Worm (Caenorhabditis elegans) whole organism, L3 larva: ENCODE measurements around the gene stdh-2.

Source experiments
- ZK546.5 ChIP-seq: sonication (generic microtip); optimal IDR thresholded peaks from 2 replicates; lab custom pipeline; 2017; ENCODE audit warnings: missing biosample characterization, missing genetic modification characterization
- ama-1 ChIP-seq: fragments of 150-350 bp; optimal IDR thresholded peaks from 2 replicates; lab custom pipeline; 2018
- ceh-16 ChIP-seq: sonication (generic microtip); optimal IDR thresholded peaks from 2 replicates; lab custom pipeline; 2017; ENCODE audit warnings: missing biosample characterization, missing genetic modification characterization
- daf-12 ChIP-seq: fragments of 150-350 bp; optimal IDR thresholded peaks from 2 replicates; lab custom pipeline; 2014; ENCODE audit warnings: missing biosample characterization, missing genetic modification reagents, missing genetic modification characterization
- egl-27 ChIP-seq: sonication (generic microtip); optimal IDR thresholded peaks from 4 replicates; lab custom pipeline; 2017; ENCODE audit warnings: missing biosample characterization, missing genetic modification reagents, missing genetic modification characterization
- egl-5 ChIP-seq: fragments of 150-350 bp; optimal IDR thresholded peaks from 2 replicates; lab custom pipeline; 2017; ENCODE audit warnings: missing biosample characterization, missing genetic modification reagents, missing genetic modification characterization, inconsistent platforms
- elt-2 ChIP-seq: sonication (generic microtip); optimal IDR thresholded peaks from 2 replicates; lab custom pipeline; 2016; ENCODE audit warnings: missing genetic modification reagents, mild to moderate bottlenecking, missing genetic modification characterization, missing compliant biosample characterization
- fkh-10 ChIP-seq: sonication (generic microtip); optimal IDR thresholded peaks from 2 replicates; lab custom pipeline; 2017; ENCODE audit warnings: missing biosample characterization, missing genetic modification reagents, missing genetic modification characterization
- fkh-2 ChIP-seq: fragments of 150-350 bp; optimal IDR thresholded peaks from 2 replicates; lab custom pipeline; 2014; ENCODE audit warnings: missing biosample characterization, missing genetic modification reagents, missing genetic modification characterization
- fos-1 ChIP-seq: fragments of 150-350 bp; optimal IDR thresholded peaks from 2 replicates; lab custom pipeline; 2014; ENCODE audit warnings: missing biosample characterization, missing genetic modification characterization
- lin-15B ChIP-seq: fragments of 150-350 bp; optimal IDR thresholded peaks from 2 replicates; lab custom pipeline; 2014; ENCODE audit warnings: missing biosample characterization, missing genetic modification characterization
- mdl-1 ChIP-seq: fragments of 150-350 bp; optimal IDR thresholded peaks from 2 replicates; lab custom pipeline; 2014; ENCODE audit warnings: missing biosample characterization, missing genetic modification characterization
- nhr-23 ChIP-seq: fragments of 150-350 bp; optimal IDR thresholded peaks from 2 replicates; lab custom pipeline; 2014; ENCODE audit warnings: missing biosample characterization, missing genetic modification reagents, missing genetic modification characterization
- nhr-237 ChIP-seq: fragments of 150-350 bp; optimal IDR thresholded peaks from 2 replicates; lab custom pipeline; 2014; ENCODE audit warnings: missing biosample characterization, missing genetic modification characterization
- nhr-25 ChIP-seq: sonication (generic microtip); optimal IDR thresholded peaks from 2 replicates; lab custom pipeline; 2017; ENCODE audit warnings: missing biosample characterization, missing genetic modification characterization
- nhr-28 ChIP-seq: fragments of 150-350 bp; optimal IDR thresholded peaks from 2 replicates; lab custom pipeline; 2014; ENCODE audit warnings: missing biosample characterization, missing genetic modification characterization
- nhr-43 ChIP-seq: sonication (generic microtip); optimal IDR thresholded peaks from 2 replicates; lab custom pipeline; 2016; ENCODE audit warnings: mild to moderate bottlenecking, missing genetic modification characterization, missing compliant biosample characterization; ENCODE audit not compliant: poor library complexity, severe bottlenecking
- nhr-67 ChIP-seq: fragments of 150-350 bp; optimal IDR thresholded peaks from 2 replicates; lab custom pipeline; 2014; ENCODE audit warnings: missing biosample characterization, missing genetic modification characterization
- nhr-76 ChIP-seq: fragments of 150-350 bp; sonication (generic microtip); optimal IDR thresholded peaks from 5 replicates; lab custom pipeline; 2014; ENCODE audit warnings: missing biosample characterization, missing genetic modification characterization
- nhr-77 ChIP-seq: fragments of 150-350 bp; optimal IDR thresholded peaks from 2 replicates; lab custom pipeline; 2014; ENCODE audit warnings: missing biosample characterization, missing genetic modification characterization
- pqm-1 ChIP-seq: fragments of 150-350 bp; optimal IDR thresholded peaks from 2 replicates; lab custom pipeline; 2017; ENCODE audit warnings: missing biosample characterization, missing genetic modification characterization, inconsistent platforms
- sea-2 ChIP-seq: fragments of 150-350 bp; sonication (generic microtip); optimal IDR thresholded peaks from 4 replicates; lab custom pipeline; 2014; ENCODE audit warnings: missing biosample characterization, missing genetic modification reagents, missing genetic modification characterization
- skn-1 ChIP-seq: fragments of 150-350 bp; optimal IDR thresholded peaks from 2 replicates; lab custom pipeline; 2014; ENCODE audit warnings: missing biosample characterization, missing genetic modification characterization
- snpc-4 ChIP-seq: fragments of 150-350 bp; optimal IDR thresholded peaks from 2 replicates; lab custom pipeline; 2014; ENCODE audit warnings: missing biosample characterization, missing genetic modification characterization
- unc-39 ChIP-seq: sonication (generic microtip); optimal IDR thresholded peaks from 4 replicates; lab custom pipeline; 2017; ENCODE audit warnings: missing biosample characterization, missing genetic modification characterization
- unc-62 ChIP-seq: fragments of 150-350 bp; sonication (generic microtip); optimal IDR thresholded peaks from 4 replicates; lab custom pipeline; 2014; ENCODE audit warnings: missing biosample characterization, missing genetic modification reagents, missing genetic modification characterization
- zag-1 ChIP-seq: fragments of 150-350 bp; optimal IDR thresholded peaks from 2 replicates; lab custom pipeline; 2014; ENCODE audit warnings: missing biosample characterization, missing genetic modification characterization
- ztf-11 ChIP-seq: fragments of 150-350 bp; optimal IDR thresholded peaks from 2 replicates; lab custom pipeline; 2014; ENCODE audit warnings: missing biosample characterization, missing genetic modification characterization
- ztf-4 ChIP-seq: fragments of 150-350 bp; optimal IDR thresholded peaks from 2 replicates; lab custom pipeline; 2014; ENCODE audit warnings: missing biosample characterization, missing genetic modification characterization

Gene stdh-2

DNA sequence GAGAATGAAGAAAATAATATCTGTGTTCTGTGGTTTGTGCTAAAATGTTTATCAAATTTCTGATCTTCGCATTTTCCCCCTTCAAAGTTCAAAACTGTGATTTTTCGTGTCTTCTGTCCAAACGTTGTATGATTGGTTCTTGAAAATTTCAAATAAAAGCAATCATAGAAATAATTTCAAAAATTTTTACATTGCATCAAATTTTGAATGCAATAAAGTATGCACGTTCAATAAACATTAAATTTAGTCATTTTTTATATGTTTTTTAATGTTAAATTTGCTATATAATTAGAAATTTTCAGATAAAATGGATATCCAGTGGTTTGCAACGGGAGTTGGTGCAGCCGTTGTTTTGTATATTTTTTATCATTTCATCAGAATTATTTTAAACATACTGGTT, at the start of gene stdh-2:
TSS of gene stdh-2 (plus strand) at position 301 of the 400 bp plus-strand sequence.
- TF ChIP-seq unc-39 (tag; lab: Kevin White, UChicago) (no peak), nhr-23 (tag; lab: Kevin White, UChicago) (no peak), egl-27 (no peak), skn-1 (tag; lab: Kevin White, UChicago) (no peak), nhr-25 (no peak), ZK546.5 (no peak), fkh-2 (tag; lab: Kevin White, UChicago) (no peak), nhr-237 (tag; lab: Kevin White, UChicago) (no peak)

DNA sequence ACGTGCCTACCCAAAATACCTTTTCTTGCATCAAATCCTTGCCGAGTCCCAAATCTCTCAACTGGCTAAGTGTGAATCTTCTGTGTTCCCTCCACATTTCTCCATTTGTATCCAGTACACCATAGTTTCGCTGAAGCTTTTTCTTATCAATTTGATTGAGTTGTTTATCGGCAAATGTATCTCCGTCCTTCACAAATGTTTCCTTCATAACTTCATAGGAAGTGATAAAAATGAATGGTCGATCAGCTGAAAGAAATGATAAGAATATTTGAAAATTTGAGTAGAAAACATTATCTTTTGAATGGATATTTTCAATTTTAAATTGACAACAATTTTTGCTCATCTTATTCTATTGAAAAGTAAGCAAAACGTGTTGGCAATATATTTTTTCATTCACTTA, 48.9 kb upstream of the stdh-2 start:
- peak; percentile 60 for TF ChIP-seq elt-2 (tag; lab: Kevin White, UChicago)
- TF ChIP-seq nhr-25, result no peak
- TF ChIP-seq mdl-1 (tag; lab: Kevin White, UChicago), result no peak
- TF ChIP-seq pqm-1 (tag; lab: Kevin White, UChicago), result peak; percentile 35
- TF ChIP-seq daf-12 (tag; lab: Kevin White, UChicago), result no peak
- TF ChIP-seq fos-1 (tag; lab: Kevin White, UChicago), result no peak
- TF ChIP-seq, all 47 proteins: peak for 2

DNA sequence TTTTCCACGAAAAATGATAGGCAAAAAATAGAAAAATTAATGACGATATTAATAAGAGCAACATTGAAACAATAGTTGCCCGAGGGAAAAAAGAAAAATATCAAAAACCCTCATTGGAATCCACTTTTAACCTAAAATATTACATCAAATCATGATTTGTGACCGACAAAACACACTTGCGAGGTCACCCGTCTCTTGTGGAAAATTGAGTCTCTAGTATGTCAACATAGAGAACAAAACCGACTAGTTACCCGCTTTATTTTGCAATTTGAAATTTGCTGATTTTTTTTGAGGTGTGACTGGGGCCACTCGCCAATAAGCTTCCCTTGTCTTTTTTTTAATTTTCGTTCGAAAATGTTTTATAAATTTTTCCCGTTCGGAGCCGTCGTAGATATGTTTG, 48.4 kb upstream of the stdh-2 start, which contains the start of gene cyp-33D1:
TSS of gene cyp-33D1 (minus strand) at position 101 of the 400 bp plus-strand sequence.
- TF ChIP-seq fkh-10, result no peak
- TF ChIP-seq zag-1 (tag; lab: Kevin White, UChicago), result no peak
- no peak for TF ChIP-seq egl-5 (tag; lab: Kevin White, UChicago)
- TF ChIP-seq nhr-77 (tag; lab: Kevin White, UChicago), result no peak
- TF ChIP-seq ZK546.5, result no peak
- TF ChIP-seq snpc-4 (tag; lab: Kevin White, UChicago), result no peak
- TF ChIP-seq daf-12 (tag; lab: Kevin White, UChicago), result no peak

DNA sequence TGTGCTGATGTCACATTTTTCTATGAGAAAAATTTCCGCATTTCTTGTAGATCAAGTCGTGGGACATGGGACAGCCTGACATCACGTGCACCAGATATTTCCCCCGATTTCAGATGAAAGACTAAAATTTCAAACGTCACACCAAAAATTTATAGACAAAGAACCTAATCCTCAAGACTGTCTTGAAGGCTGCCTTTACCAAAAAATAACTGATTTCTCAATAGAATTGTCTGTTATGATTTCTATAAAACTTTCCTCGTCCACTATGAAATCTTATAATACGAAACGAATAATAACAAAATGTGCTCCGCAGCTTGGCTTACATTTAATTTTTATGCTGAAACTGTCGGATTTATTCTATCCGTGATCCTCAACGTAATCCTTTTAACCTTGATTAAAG, 43.8 kb upstream of the stdh-2 start, which contains the start of gene str-106:
TSS of gene str-106 (plus strand) at position 301 of the 400 bp plus-strand sequence.
- no peak for TF ChIP-seq nhr-76 (tag; lab: Kevin White, UChicago)
- TF ChIP-seq ama-1 (lab: Kevin White, UChicago), result no peak
- TF ChIP-seq fkh-10, result no peak
- TF ChIP-seq egl-27, result no peak
- TF ChIP-seq sea-2, result no peak
- no peak for TF ChIP-seq nhr-67 (tag; lab: Kevin White, UChicago)

DNA sequence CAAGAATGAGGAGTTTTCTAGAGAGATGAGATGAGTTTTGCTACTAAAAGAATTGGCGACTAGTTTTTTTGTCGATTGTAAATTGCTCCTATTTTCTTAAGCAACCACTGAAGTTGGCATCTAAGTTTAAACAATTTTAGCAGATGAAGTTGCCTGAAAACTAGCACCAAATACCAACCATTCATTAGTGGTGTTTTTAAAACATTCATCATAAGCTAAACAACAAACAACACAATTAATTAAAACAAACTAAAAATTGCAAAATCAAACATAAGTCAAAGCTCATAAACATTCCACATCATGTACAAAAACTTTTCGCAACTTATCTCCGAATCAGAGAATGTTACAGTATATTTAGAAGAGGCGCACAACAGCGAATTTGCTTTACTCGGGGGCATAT, 42.0 kb upstream of the stdh-2 start, which contains the start of gene srz-13:
TSS of gene srz-13 (plus strand) at position 301 of the 400 bp plus-strand sequence.
- no peak for TF ChIP-seq sea-2
- TF ChIP-seq nhr-43 (tag; lab: Kevin White, UChicago), result no peak
- TF ChIP-seq lin-15B (tag; lab: Kevin White, UChicago), result no peak
- TF ChIP-seq zag-1 (tag; lab: Kevin White, UChicago), result no peak

DNA sequence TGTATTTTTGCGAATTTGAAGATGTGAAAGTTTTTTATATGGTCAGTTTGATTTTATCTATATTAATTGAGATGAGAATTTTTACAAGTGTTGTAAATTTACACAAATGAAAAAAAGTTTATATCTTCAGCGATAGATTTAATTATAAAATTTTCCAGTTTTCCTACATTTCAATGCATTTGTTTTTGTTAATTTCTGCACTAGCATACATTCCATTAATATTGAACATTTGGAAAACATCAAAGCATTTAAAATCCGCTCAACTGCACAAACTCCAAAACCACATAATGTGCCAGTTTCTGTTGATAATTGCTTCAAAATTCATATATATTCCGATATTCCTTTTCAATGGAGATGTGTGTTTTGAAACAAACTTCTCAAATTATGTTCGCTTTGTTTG, 41.2 kb upstream of the stdh-2 start, which contains the start of gene srh-277:
TSS of gene srh-277 (plus strand) at position 301 of the 400 bp plus-strand sequence.
- TF ChIP-seq mdl-1 (tag; lab: Kevin White, UChicago) (no peak), unc-39 (tag; lab: Kevin White, UChicago) (no peak), nhr-237 (tag; lab: Kevin White, UChicago) (no peak), ztf-11 (tag; lab: Kevin White, UChicago) (no peak)

DNA sequence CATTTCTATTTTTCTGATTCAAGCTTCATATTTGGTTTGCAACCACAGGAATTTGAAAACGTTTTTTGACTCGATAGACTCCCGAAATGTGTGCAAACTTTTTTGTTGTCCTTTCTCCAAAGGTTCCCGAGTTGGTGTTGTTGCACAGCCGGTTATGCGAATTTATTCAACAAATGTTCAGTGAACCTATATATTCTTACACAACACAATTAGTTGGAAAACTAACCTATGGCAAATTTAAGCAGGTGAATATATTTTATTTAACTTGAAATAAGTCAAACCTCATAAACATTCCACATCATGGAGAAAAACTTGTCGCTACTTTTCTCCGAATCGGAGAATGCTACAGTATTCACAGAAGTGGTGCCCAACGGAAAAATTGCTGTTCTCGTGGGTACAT, 40.8 kb upstream of the stdh-2 start, which contains the start of gene srz-14:
TSS of gene srz-14 (plus strand) at position 301 of the 400 bp plus-strand sequence.
- TF ChIP-seq ztf-4, result no peak
- no peak for TF ChIP-seq nhr-43 (tag; lab: Kevin White, UChicago)
- no peak for TF ChIP-seq nhr-28 (tag; lab: Kevin White, UChicago)
- no peak for TF ChIP-seq unc-62 (GFP tag; lab: Kevin White, UChicago)
- no peak for TF ChIP-seq sea-2
- TF ChIP-seq fos-1 (tag; lab: Kevin White, UChicago), result no peak
- TF ChIP-seq ceh-16, result no peak
- TF ChIP-seq lin-15B (tag; lab: Kevin White, UChicago), result no peak
- no peak for TF ChIP-seq nhr-25
- TF ChIP-seq, all 47 proteins: peak for 0
